Worm (Caenorhabditis elegans): Measurements from ENCODE around the gene glod-4.

- TF ChIP-seq ztf-29 (GFP tag; IDR thresholded peaks at IDR 0.05) = no peak
- TF ChIP-seq cog-1 (tag; optimal IDR thresholded peaks at IDR 0.05) = no peak
- TF ChIP-seq klf-2 (GFP tag; conservative IDR thresholded peaks at IDR 0.05) = no peak
- TF ChIP-seq flt-1 (GFP tag; IDR thresholded peaks at IDR 0.05) = no peak
- TF ChIP-seq med-1 (GFP tag; optimal IDR thresholded peaks at IDR 0.05; ENCODE audit: insufficient read depth) = no peak
- TF ChIP-seq tab-1 (GFP tag; IDR thresholded peaks at IDR 0.05) = no peak
- no peak for TF ChIP-seq T22C8.4 (GFP tag; IDR thresholded peaks at IDR 0.05)
- no peak for TF ChIP-seq ref-1 (GFP tag; conservative IDR thresholded peaks at IDR 0.05)
- TF ChIP-seq ztf-23 (GFP tag; IDR thresholded peaks at IDR 0.05) = no peak
These were observed 16.2 kb upstream of the glod-4 start for ce11 chrIII:4137180-4137579.
